Worm (Caenorhabditis elegans) whole organism, L1 larva: ENCODE measurements around the gene fbxa-128.
A peak's percentile ranks its signal among the peaks of the same experiment; 100 is the strongest.

Source experiments
- C16A3.4 ChIP-seq: fragments of 150-350 bp; optimal IDR thresholded peaks from 2 replicates; lab custom pipeline; 2014; ENCODE audit warnings: missing biosample characterization, missing genetic modification characterization
- C34B4.2 ChIP-seq: sonication (generic microtip); optimal IDR thresholded peaks from 2 replicates; lab custom pipeline; 2017; ENCODE audit warnings: mild to moderate bottlenecking, missing genetic modification characterization, missing compliant biosample characterization
- F16B12.6 ChIP-seq: fragments of 150-350 bp; optimal IDR thresholded peaks from 2 replicates; lab custom pipeline; 2014; ENCODE audit warnings: missing biosample characterization, missing genetic modification characterization
- aha-1 ChIP-seq: fragments of 150-350 bp; optimal IDR thresholded peaks from 2 replicates; lab custom pipeline; 2014; ENCODE audit warnings: missing biosample characterization, missing genetic modification characterization
- ceh-63 ChIP-seq: fragments of 200-800 bp; sonication (Bioruptor generic); optimal IDR thresholded peaks from 2 replicates; lab custom pipeline; 2018; ENCODE audit warnings: mild to moderate bottlenecking, missing genetic modification characterization, missing compliant biosample characterization
- ceh-88 ChIP-seq: fragments of 200-800 bp; sonication (Bioruptor generic); IDR thresholded peaks from 2 replicates; pipeline ENCODE4 v1.3.6; 2022; ENCODE audit warnings: missing genetic modification characterization, missing compliant biosample characterization
- ceh-90 ChIP-seq: sonication (generic microtip); optimal IDR thresholded peaks from 2 replicates; lab custom pipeline; 2016; ENCODE audit warnings: missing genetic modification characterization, missing compliant biosample characterization
- efl-1 ChIP-seq, 4 experiments: fragments of 150-350 bp; optimal IDR thresholded peaks in 3 of 4; peaks in 1 of 4; 1 replicate in 1 of 4; 2 replicates in 3 of 4; lab custom pipeline; 2014; ENCODE audit warnings: missing biosample characterization in 2 of 4, missing genetic modification characterization in 2 of 4, missing genetic modification reagents in 2 of 4
- efl-3 ChIP-seq: fragments of 200-800 bp; sonication (Bioruptor generic); optimal IDR thresholded peaks from 2 replicates; lab custom pipeline; 2018; ENCODE audit warnings: mild to moderate bottlenecking, missing genetic modification characterization, missing compliant biosample characterization
- egl-13 ChIP-seq: sonication (generic microtip); optimal IDR thresholded peaks from 2 replicates; lab custom pipeline; 2016; ENCODE audit warnings: missing genotype, missing genetic modification reagents, missing genetic modification characterization, missing compliant biosample characterization
- egl-27 ChIP-seq, 2 experiments: fragments of 150-350 bp in 1 of 2; sonication (generic microtip); optimal IDR thresholded peaks; 3 replicates each; lab custom pipeline; 2017 to 2018; ENCODE audit warnings: missing biosample characterization in 2 of 2, missing genetic modification characterization in 2 of 2, missing genetic modification reagents in 2 of 2
- elt-3 ChIP-seq, 6 experiments: fragments of 150-350 bp in 1 of 6; sonication (generic microtip); optimal IDR thresholded peaks; 2 replicates each; lab custom pipeline; 2017 to 2018; ENCODE audit warnings: missing biosample characterization in 6 of 6, missing genetic modification characterization in 6 of 6, inconsistent platforms in 1 of 6
- fkh-4 ChIP-seq: sonication (generic microtip); optimal IDR thresholded peaks from 2 replicates; lab custom pipeline; 2016; ENCODE audit warnings: missing compliant biosample characterization, missing genetic modification characterization, borderline replicate concordance
- fkh-8 ChIP-seq: sonication (generic microtip); optimal IDR thresholded peaks from 2 replicates; lab custom pipeline; 2016; ENCODE audit warnings: mild to moderate bottlenecking, missing genetic modification characterization, missing compliant biosample characterization
- hpl-2 ChIP-seq: fragments of 150-350 bp; optimal IDR thresholded peaks from 2 replicates; lab custom pipeline; 2014; ENCODE audit warnings: missing biosample characterization, missing genetic modification reagents, missing genetic modification characterization
- irx-1 ChIP-seq: sonication (generic microtip); optimal IDR thresholded peaks from 2 replicates; lab custom pipeline; 2016; ENCODE audit warnings: missing genetic modification characterization, missing compliant biosample characterization
- lin-13 ChIP-seq: fragments of 150-350 bp; optimal IDR thresholded peaks from 2 replicates; lab custom pipeline; 2014; ENCODE audit warnings: missing biosample characterization, missing genetic modification reagents, missing genetic modification characterization
- lin-14 ChIP-seq: fragments of 200-800 bp; sonication (Bioruptor generic); optimal IDR thresholded peaks from 2 replicates; lab custom pipeline; 2018; ENCODE audit warnings: mild to moderate bottlenecking, missing genetic modification characterization, moderate library complexity, missing compliant biosample characterization
- lin-35 ChIP-seq, 2 experiments: fragments of 150-350 bp; optimal IDR thresholded peaks; 2 replicates each; lab custom pipeline; 2014; ENCODE audit warnings: missing biosample characterization in 2 of 2, missing genetic modification characterization in 2 of 2, missing genetic modification reagents in 2 of 2
- lsy-2 ChIP-seq, 2 experiments: fragments of 150-350 bp; optimal IDR thresholded peaks; 2 replicates each; lab custom pipeline; 2014; ENCODE audit warnings: missing biosample characterization in 2 of 2, missing genetic modification characterization in 2 of 2
- mab-9 ChIP-seq: fragments of 200-800 bp; sonication (Bioruptor generic); IDR thresholded peaks from 2 replicates; pipeline ENCODE4 v1.3.6; 2022; ENCODE audit warnings: missing genetic modification reagents, missing genetic modification characterization, missing compliant biosample characterization
- mef-2 ChIP-seq: fragments of 150-350 bp; optimal IDR thresholded peaks from 2 replicates; lab custom pipeline; 2014; ENCODE audit warnings: missing biosample characterization, missing genetic modification characterization
- mep-1 ChIP-seq: fragments of 150-350 bp; optimal IDR thresholded peaks from 2 replicates; lab custom pipeline; 2014; ENCODE audit warnings: missing biosample characterization, missing genetic modification characterization
- nhr-12 ChIP-seq: sonication (generic microtip); optimal IDR thresholded peaks from 2 replicates; lab custom pipeline; 2017; ENCODE audit warnings: missing biosample characterization, missing genetic modification characterization
- nhr-19 ChIP-seq: fragments of 200-800 bp; sonication (Bioruptor generic); conservative IDR thresholded peaks from 2 replicates; pipeline ENCODE4 v1.3.6; 2022; ENCODE audit warnings: missing genetic modification characterization, missing compliant biosample characterization
- nhr-237 ChIP-seq: fragments of 150-350 bp; optimal IDR thresholded peaks from 2 replicates; lab custom pipeline; 2014; ENCODE audit warnings: missing biosample characterization, missing genetic modification characterization
- nhr-28 ChIP-seq: fragments of 150-350 bp; optimal IDR thresholded peaks from 2 replicates; lab custom pipeline; 2014; ENCODE audit warnings: missing biosample characterization, missing genetic modification characterization
- nhr-47 ChIP-seq: sonication (generic microtip); optimal IDR thresholded peaks from 2 replicates; lab custom pipeline; 2016; ENCODE audit warnings: mild to moderate bottlenecking, missing genetic modification characterization, moderate library complexity, missing compliant biosample characterization
- nhr-71 ChIP-seq: sonication (generic microtip); optimal IDR thresholded peaks from 2 replicates; lab custom pipeline; 2016; ENCODE audit warnings: mild to moderate bottlenecking, missing genetic modification characterization, moderate library complexity, missing compliant biosample characterization
- nhr-77 ChIP-seq: fragments of 150-350 bp; optimal IDR thresholded peaks from 2 replicates; lab custom pipeline; 2014; ENCODE audit warnings: missing biosample characterization, missing genetic modification characterization
- nhr-84 ChIP-seq: sonication (generic microtip); optimal IDR thresholded peaks from 2 replicates; lab custom pipeline; 2017; ENCODE audit warnings: missing biosample characterization, missing genetic modification characterization
- nhr-85 ChIP-seq: sonication (generic microtip); peaks from one replicate; lab custom pipeline; 2016; ENCODE audit warnings: missing genetic modification characterization, inconsistent platforms, missing compliant biosample characterization
- nhr-90 ChIP-seq: sonication (generic microtip); optimal IDR thresholded peaks from 2 replicates; lab custom pipeline; 2016; ENCODE audit warnings: mild to moderate bottlenecking, missing genetic modification characterization, missing compliant biosample characterization; ENCODE audit not compliant: poor library complexity
- pag-3 ChIP-seq: sonication (generic microtip); optimal IDR thresholded peaks from 2 replicates; lab custom pipeline; 2017; ENCODE audit warnings: missing genetic modification characterization, mild to moderate bottlenecking, missing compliant biosample characterization, antibody characterized with exemption, borderline replicate concordance; ENCODE audit not compliant: insufficient read depth
- pax-3 ChIP-seq: fragments of 200-800 bp; sonication (Bioruptor generic); optimal IDR thresholded peaks from 2 replicates; lab custom pipeline; 2018; ENCODE audit warnings: mild to moderate bottlenecking, missing genetic modification characterization, moderate library complexity, missing compliant biosample characterization
- rnt-1 ChIP-seq: sonication (generic microtip); optimal IDR thresholded peaks from 2 replicates; lab custom pipeline; 2016; ENCODE audit warnings: mild to moderate bottlenecking, missing genetic modification characterization, moderate library complexity, missing compliant biosample characterization
- skn-1 ChIP-seq: fragments of 150-350 bp; optimal IDR thresholded peaks from 2 replicates; lab custom pipeline; 2014; ENCODE audit warnings: missing biosample characterization, missing genetic modification characterization
- snpc-4 ChIP-seq: fragments of 150-350 bp; optimal IDR thresholded peaks from 2 replicates; lab custom pipeline; 2014; ENCODE audit warnings: missing biosample characterization, missing genetic modification characterization
- snu-23 ChIP-seq: sonication (generic microtip); optimal IDR thresholded peaks from 2 replicates; lab custom pipeline; 2016; ENCODE audit warnings: missing genetic modification characterization, missing compliant biosample characterization
- sptf-1 ChIP-seq: fragments of 150-350 bp; optimal IDR thresholded peaks from 2 replicates; lab custom pipeline; 2014; ENCODE audit warnings: missing biosample characterization, missing genetic modification characterization
- tlp-1 ChIP-seq: fragments of 150-350 bp; optimal IDR thresholded peaks from 2 replicates; lab custom pipeline; 2014; ENCODE audit warnings: missing biosample characterization, missing genetic modification characterization
- unc-130 ChIP-seq: fragments of 150-350 bp; optimal IDR thresholded peaks from 2 replicates; lab custom pipeline; 2017; ENCODE audit warnings: missing biosample characterization, missing genetic modification characterization, inconsistent platforms
- unc-30 ChIP-seq: sonication (generic microtip); optimal IDR thresholded peaks from 2 replicates; lab custom pipeline; 2017; ENCODE audit warnings: missing biosample characterization, missing genetic modification characterization
- unc-62 ChIP-seq: fragments of 150-350 bp; optimal IDR thresholded peaks from 2 replicates; lab custom pipeline; 2014; ENCODE audit warnings: missing biosample characterization, missing genetic modification reagents, missing genetic modification characterization
- unc-86 ChIP-seq: sonication (generic microtip); optimal IDR thresholded peaks from 2 replicates; lab custom pipeline; 2016; ENCODE audit warnings: missing genetic modification characterization, missing compliant biosample characterization
- unc-98 ChIP-seq: fragments of 200-800 bp; sonication (Bioruptor generic); IDR thresholded peaks from 2 replicates; pipeline ENCODE4 v1.3.6; 2022; ENCODE audit warnings: missing genetic modification characterization, missing compliant biosample characterization
- vab-15 ChIP-seq: sonication (generic microtip); optimal IDR thresholded peaks from 2 replicates; lab custom pipeline; 2017; ENCODE audit warnings: missing genotype, mild to moderate bottlenecking, missing genetic modification characterization, missing compliant biosample characterization
- xbp-1 ChIP-seq: sonication (generic microtip); optimal IDR thresholded peaks from 2 replicates; lab custom pipeline; 2016; ENCODE audit warnings: missing genetic modification characterization, missing compliant biosample characterization
- zag-1 ChIP-seq: fragments of 150-350 bp; optimal IDR thresholded peaks from 2 replicates; lab custom pipeline; 2014; ENCODE audit warnings: missing biosample characterization, missing genetic modification characterization
- zip-4 ChIP-seq: fragments of 200-800 bp; sonication (Bioruptor generic); optimal IDR thresholded peaks from 2 replicates; lab custom pipeline; 2018; ENCODE audit warnings: mild to moderate bottlenecking, missing genetic modification characterization, moderate library complexity, missing compliant biosample characterization
- ztf-11 ChIP-seq, 2 experiments: sonication (generic microtip); optimal IDR thresholded peaks; 2 replicates each; lab custom pipeline; 2016 to 2017; ENCODE audit warnings: missing genetic modification characterization in 2 of 2, missing biosample characterization in 1 of 2, missing compliant biosample characterization in 1 of 2
- ztf-4 ChIP-seq: fragments of 150-350 bp; optimal IDR thresholded peaks from 2 replicates; lab custom pipeline; 2014; ENCODE audit warnings: missing biosample characterization, missing genetic modification characterization

Gene fbxa-128

ce11 chrIII:11091651-11092278, 47.1 kb downstream of the fbxa-128 start:
- TF ChIP-seq mef-2 (tag; lab: Kevin White, UChicago) (no peak), nhr-237 (tag; lab: Kevin White, UChicago) (no peak), egl-27 (tag; optimal IDR thresholded peaks at IDR 0.05; lab: Kevin White, UChicago) (no peak), snu-23 (GFP tag; lab: Kevin White, UChicago) (peak; percentile 52), zag-1 (tag; lab: Kevin White, UChicago) (no peak), C34B4.2 (tag; lab: Kevin White, UChicago) (no peak), rnt-1 (peak; percentile 61), unc-130 (tag; lab: Kevin White, UChicago) (no peak), mep-1 (no peak), C16A3.4 (no peak), skn-1 (tag; lab: Kevin White, UChicago) (no peak), ceh-63 (peak; percentile 85), lin-14 (no peak), zip-4 (no peak), ceh-90 (tag; lab: Kevin White, UChicago) (peak; percentile 71), nhr-77 (no peak), ceh-88 (GFP tag; lab: Robert Waterston, UW) (peak; percentile 69; the same call in 1 of the 2 replicates), xbp-1 (tag; lab: Kevin White, UChicago) (peak; percentile 66), ztf-4 (tag; lab: Kevin White, UChicago) (no peak), hpl-2 (GFP tag; lab: Kevin White, UChicago) (no peak), efl-1 (optimal IDR thresholded peaks at IDR 0.05; lab: Kevin White, UChicago) (peak; percentile 59 to 60), efl-1 (GFP tag; optimal IDR thresholded peaks at IDR 0.05 in 1 of 2; lab: Kevin White, UChicago) (peak; percentile 18 to 83), ztf-11 (tag; optimal IDR thresholded peaks at IDR 0.05; lab: Kevin White, UChicago) (peak in 1 of 2 experiments; percentile 93), pag-3 (tag; lab: Kevin White, UChicago) (no peak), lsy-2 (tag; optimal IDR thresholded peaks at IDR 0.05; lab: Kevin White, UChicago) (no peak), F16B12.6 (tag; lab: Kevin White, UChicago) (no peak), unc-62 (GFP tag; lab: Kevin White, UChicago) (no peak), snpc-4 (tag; lab: Kevin White, UChicago) (no peak), unc-98 (GFP tag; lab: Robert Waterston, UW) (peak; percentile 98), nhr-84 (tag; lab: Kevin White, UChicago) (no peak), lin-13 (no peak), nhr-19 (GFP tag; lab: Robert Waterston, UW) (peak; percentile 51), egl-13 (tag; lab: Kevin White, UChicago) (peak; percentile 78), nhr-12 (tag; lab: Kevin White, UChicago) (no peak), nhr-90 (peak; percentile 88), irx-1 (tag; lab: Kevin White, UChicago) (peak; percentile 45), aha-1 (tag; lab: Kevin White, UChicago) (no peak), nhr-71 (peak; percentile 79), efl-3 (GFP tag; lab: Kevin White, UChicago) (peak; percentile 77), elt-3 (tag; optimal IDR thresholded peaks at IDR 0.05; lab: Kevin White, UChicago) (no peak), mab-9 (peak; percentile 83), fkh-4 (tag; lab: Kevin White, UChicago) (peak; percentile 67), nhr-85 (tag; lab: Kevin White, UChicago) (peak; percentile 85), lin-35 (GFP tag; optimal IDR thresholded peaks at IDR 0.05; lab: Kevin White, UChicago) (peak; percentile 1 to 18), fkh-8 (tag; lab: Kevin White, UChicago) (peak; percentile 40), unc-30 (no peak), pax-3 (tag; lab: Kevin White, UChicago) (peak; percentile 94), nhr-28 (tag; lab: Kevin White, UChicago) (no peak), nhr-47 (tag; lab: Kevin White, UChicago) (peak; percentile 83), vab-15 (tag; lab: Kevin White, UChicago) (peak; percentile 81), sptf-1 (tag; lab: Kevin White, UChicago) (no peak), tlp-1 (tag; lab: Kevin White, UChicago) (no peak), unc-86 (tag; lab: Kevin White, UChicago) (peak; percentile 62)
